Worm (Caenorhabditis elegans): ENCODE data around the gene set-17.

Gene set-17

ce11 chrII:8916656-8917055 lies 23.6 kb downstream of the set-17 start:
- no peak for TF ChIP-seq unc-62 (GFP tag; optimal IDR thresholded peaks at IDR 0.05)

ce11 chrII:8914654-8915053 lies 25.6 kb downstream of the set-17 start:
- TF ChIP-seq unc-62 (GFP tag; optimal IDR thresholded peaks at IDR 0.05) = no peak

ce11 chrII:8912523-8913017 lies 27.7 kb downstream of the set-17 start:
- TF ChIP-seq unc-62 (GFP tag; optimal IDR thresholded peaks at IDR 0.05) = no peak

- TF ChIP-seq unc-62 (GFP tag; optimal IDR thresholded peaks at IDR 0.05) = no peak
These were observed 28.4 kb downstream of the set-17 start, which contains the start of gene B0457.4 for ce11 chrII:8911929-8912328. B0457.4 (minus strand) TSS chrII:8912029.

- no peak for TF ChIP-seq unc-62 (GFP tag; optimal IDR thresholded peaks at IDR 0.05)
These were observed 36.4 kb downstream of the set-17 start for ce11 chrII:8903871-8904270.

- TF ChIP-seq unc-62 (GFP tag; optimal IDR thresholded peaks at IDR 0.05) = no peak
These were observed 40.9 kb downstream of the set-17 start for ce11 chrII:8899357-8899748.

- TF ChIP-seq unc-62 (GFP tag; optimal IDR thresholded peaks at IDR 0.05) = no peak
These were observed 41.5 kb downstream of the set-17 start for ce11 chrII:8898582-8899356.

- no peak for TF ChIP-seq unc-62 (GFP tag; optimal IDR thresholded peaks at IDR 0.05)
These were observed 43.0 kb downstream of the set-17 start for ce11 chrII:8897244-8897643.

- no peak for TF ChIP-seq unc-62 (GFP tag; optimal IDR thresholded peaks at IDR 0.05)
These were observed 43.7 kb downstream of the set-17 start, which contains the start of gene lat-1 for ce11 chrII:8896541-8896940. lat-1 (plus strand) TSS chrII:8896841.

- no peak for TF ChIP-seq unc-62 (GFP tag; optimal IDR thresholded peaks at IDR 0.05)
These were observed 44.4 kb downstream of the set-17 start for ce11 chrII:8895895-8896294.

- no peak for TF ChIP-seq unc-62 (GFP tag; optimal IDR thresholded peaks at IDR 0.05)
These were observed 44.9 kb downstream of the set-17 start for ce11 chrII:8895398-8895797.

- TF ChIP-seq unc-62 (GFP tag; optimal IDR thresholded peaks at IDR 0.05) = no peak
These were observed 48.7 kb downstream of the set-17 start for ce11 chrII:8891606-8892005.

- TF ChIP-seq unc-62 (GFP tag; optimal IDR thresholded peaks at IDR 0.05) = no peak
These were observed 49.2 kb downstream of the set-17 start for ce11 chrII:8891042-8891441.

- TF ChIP-seq unc-62 (GFP tag; optimal IDR thresholded peaks at IDR 0.05) = no peak
These were observed 49.8 kb downstream of the set-17 start for ce11 chrII:8890530-8890929.

ce11 chrII:8890017-8890416 lies 50.3 kb downstream of the set-17 start:
- no peak for TF ChIP-seq unc-62 (GFP tag; optimal IDR thresholded peaks at IDR 0.05)

ce11 chrII:8889589-8889988 lies 50.7 kb downstream of the set-17 start:
- TF ChIP-seq unc-62 (GFP tag; optimal IDR thresholded peaks at IDR 0.05) = no peak
